Fruit fly (Drosophila melanogaster): ENCODE data around the gene CG32579.
A peak's percentile ranks its signal among the peaks of the same experiment; 100 is the strongest.

The CG32579 gene

DNA sequence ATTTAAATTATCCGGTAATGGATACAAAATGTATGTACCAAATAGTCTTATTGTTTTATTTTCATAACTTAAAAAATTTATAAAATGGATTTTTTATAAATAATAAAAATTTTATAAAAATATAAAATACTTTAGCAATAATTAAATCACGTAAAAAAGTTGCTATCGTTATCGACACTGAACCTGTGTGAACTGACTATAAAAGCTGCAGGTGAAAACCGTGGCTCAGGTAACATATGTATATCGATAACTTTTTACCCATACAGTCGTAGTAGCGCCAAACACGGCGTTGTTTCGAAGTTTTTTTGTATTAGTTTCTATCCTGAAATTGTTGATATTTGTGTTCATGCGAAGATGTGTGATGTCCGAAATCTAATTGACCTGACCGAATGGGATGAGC is 19.4 kb upstream of the CG32579 start, which contains the start of gene CG3679:
Gene CG3679, plus strand, starts transcription at position 235 of the 400 bp plus-strand sequence.
- TF ChIP-seq CG14711 (tag; optimal IDR thresholded peaks at IDR 0.05) (peak; percentile 5), pad (GFP tag; optimal IDR thresholded peaks at IDR 0.05) (no peak), CG7045 (GFP tag; optimal IDR thresholded peaks at IDR 0.05) (no peak), CG12768 (GFP tag; optimal IDR thresholded peaks at IDR 0.05) (no peak)

DNA sequence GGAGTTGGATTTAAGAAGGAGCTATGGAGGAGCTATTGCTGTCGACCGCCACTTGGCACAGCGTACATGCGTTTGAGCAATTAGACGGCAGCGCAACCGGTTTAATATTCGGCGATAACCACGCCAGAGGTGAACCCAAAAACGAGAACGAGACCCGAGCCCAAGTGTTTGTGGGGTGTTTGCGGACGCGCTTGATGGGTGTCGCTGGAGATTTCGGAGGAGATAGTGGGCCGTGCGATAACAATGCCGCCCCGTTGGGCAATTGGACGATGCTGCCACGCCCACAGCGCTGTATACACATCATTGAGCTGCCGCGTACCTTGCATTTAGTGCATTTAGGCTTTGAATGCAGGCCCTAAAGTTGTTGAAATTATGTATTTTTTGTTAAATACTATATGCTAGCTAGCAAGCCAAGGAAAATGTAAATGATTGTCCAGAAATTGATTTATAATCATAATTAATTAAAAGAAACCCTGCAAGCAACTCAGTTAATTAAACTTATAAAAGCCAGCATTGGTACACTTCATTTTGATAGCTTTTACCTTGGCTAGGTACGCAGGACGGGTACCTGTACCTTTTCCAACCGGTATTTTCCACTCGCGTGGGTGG is 14.7 kb upstream of the CG32579 start, which contains the start of gene Had1:
Gene Had1, minus strand, starts transcription at position 358 of the 609 bp plus-strand sequence.
- TF ChIP-seq CG7101 (tag; optimal IDR thresholded peaks at IDR 0.05) (no peak), CG14711 (tag; optimal IDR thresholded peaks at IDR 0.05) (no peak), cnc (optimal IDR thresholded peaks at IDR 0.05) (no peak)

DNA sequence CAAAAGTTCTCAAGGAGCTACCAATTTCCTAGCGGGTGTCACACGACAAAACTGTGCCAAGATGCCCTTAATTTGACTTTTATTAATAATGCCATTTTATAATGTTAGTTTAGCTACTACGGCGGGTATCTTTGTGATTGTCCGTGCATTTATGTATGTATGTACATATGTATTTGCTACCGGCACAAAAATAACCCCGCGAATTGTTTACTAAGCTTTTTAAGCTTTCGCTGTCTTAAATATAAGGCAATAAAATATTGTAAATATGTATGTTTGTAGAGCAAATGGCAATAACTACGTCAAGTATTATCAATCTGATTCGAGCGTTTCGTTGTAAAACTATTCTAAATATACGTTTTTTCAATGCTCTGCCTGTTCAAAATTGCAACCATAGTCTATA is 14.1 kb upstream of the CG32579 start:
- TF ChIP-seq Mnt (GFP tag; optimal IDR thresholded peaks at IDR 0.05) (no peak), tj (GFP tag; optimal IDR thresholded peaks at IDR 0.05) (peak; percentile 47), cic (GFP tag; optimal IDR thresholded peaks at IDR 0.05) (peak; percentile 71), kay (GFP tag; ENCODE audit: borderline replicate concordance) (peak; percentile 87), bab1 (GFP tag; optimal IDR thresholded peaks at IDR 0.05) (no peak)

DNA sequence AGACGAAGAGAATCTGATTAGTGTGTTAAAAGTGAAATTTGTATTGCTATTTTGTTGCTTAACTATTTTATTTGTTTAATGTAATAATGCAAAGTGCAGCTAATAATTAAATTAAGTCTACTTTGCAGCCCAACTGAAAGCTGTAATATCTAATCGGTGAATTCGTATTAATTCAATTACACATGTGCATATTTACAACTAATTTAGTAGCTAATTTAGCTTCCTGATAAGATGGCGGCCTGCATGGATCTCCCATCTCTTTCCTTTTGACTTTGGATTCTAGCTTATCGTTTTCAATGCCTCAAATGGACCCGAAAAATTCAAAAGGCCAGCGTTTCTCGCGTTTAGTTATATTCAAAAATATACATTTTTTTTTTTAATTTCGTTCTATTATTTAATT is 13.3 kb upstream of the CG32579 start:
- TF ChIP-seq kay (GFP tag; ENCODE audit: borderline replicate concordance) (no peak), CG33017 (tag; optimal IDR thresholded peaks at IDR 0.05) (no peak), CG5204 (GFP tag; optimal IDR thresholded peaks at IDR 0.05) (no peak), bab1 (GFP tag; optimal IDR thresholded peaks at IDR 0.05) (no peak), toe (GFP tag; optimal IDR thresholded peaks at IDR 0.05) (no peak), pad (GFP tag; optimal IDR thresholded peaks at IDR 0.05) (no peak)

DNA sequence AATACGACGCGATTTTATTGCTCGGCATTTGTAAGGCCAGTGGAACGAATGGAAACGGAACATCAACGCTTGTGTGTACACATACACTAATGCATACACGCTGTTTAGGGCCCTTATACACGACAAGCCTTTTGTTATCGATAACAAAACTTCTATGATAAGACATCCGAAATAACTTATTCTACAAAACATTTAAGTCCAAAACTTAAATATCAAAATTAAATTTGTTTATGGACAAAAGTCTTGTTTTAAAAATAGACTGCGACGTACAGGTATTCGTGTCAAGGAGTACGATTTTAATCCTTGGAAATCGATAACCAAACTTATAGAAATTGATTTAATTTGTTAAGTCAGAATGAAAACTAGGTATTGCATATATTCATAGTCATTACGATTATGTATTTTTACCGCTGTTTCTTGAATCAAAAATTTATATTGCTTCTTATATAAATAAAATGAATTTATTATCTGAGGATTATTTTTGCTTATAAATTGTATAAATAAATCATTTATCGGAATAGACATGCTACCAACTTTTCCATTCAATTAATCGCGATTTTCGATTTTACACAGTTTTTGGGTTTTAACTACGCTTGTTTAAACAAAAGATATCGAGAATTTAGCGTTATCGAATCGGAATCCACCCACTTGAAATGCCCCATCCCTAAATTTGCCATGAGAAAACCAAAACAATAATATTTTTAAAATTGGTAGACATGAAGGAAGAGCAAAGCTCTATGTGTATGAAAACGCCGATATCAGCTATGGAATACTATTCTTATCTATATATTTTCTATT is 9.8 kb upstream of the CG32579 start, which contains the start of the genes CG9915 and SWIP:
Gene CG9915, minus strand, starts transcription at position 61 of the 798 bp plus-strand sequence.
Gene SWIP, plus strand, starts transcription at position 632 of the 798 bp plus-strand sequence.
- TF ChIP-seq CG12768 (GFP tag; optimal IDR thresholded peaks at IDR 0.05) (no peak), kay (GFP tag; ENCODE audit: borderline replicate concordance) (peak; percentile 55), CG5204 (GFP tag; optimal IDR thresholded peaks at IDR 0.05) (no peak), Hr96 (GFP tag; optimal IDR thresholded peaks at IDR 0.05) (no peak), CG14711 (tag; optimal IDR thresholded peaks at IDR 0.05) (peak; percentile 14), pad (GFP tag; optimal IDR thresholded peaks at IDR 0.05) (peak; percentile 5), tj (GFP tag; optimal IDR thresholded peaks at IDR 0.05) (peak; percentile 31), toe (GFP tag; optimal IDR thresholded peaks at IDR 0.05) (no peak), CG11617 (GFP tag; optimal IDR thresholded peaks at IDR 0.05) (peak; percentile 43), CG7101 (tag; optimal IDR thresholded peaks at IDR 0.05) (peak; percentile 1), Crg-1 (GFP tag; optimal IDR thresholded peaks at IDR 0.05) (peak; percentile 4), bab1 (GFP tag; optimal IDR thresholded peaks at IDR 0.05) (peak; percentile 79)

dm6 chrX:16318858-16319557 is 4.1 kb upstream of the CG32579 start:
- TF ChIP-seq Mnt (GFP tag; optimal IDR thresholded peaks at IDR 0.05) (peak; percentile 94), CG12768 (GFP tag; optimal IDR thresholded peaks at IDR 0.05) (no peak), CG7045 (GFP tag; optimal IDR thresholded peaks at IDR 0.05) (no peak), pad (GFP tag; optimal IDR thresholded peaks at IDR 0.05) (peak; percentile 37), ovo (GFP tag; optimal IDR thresholded peaks at IDR 0.05) (peak; percentile 85), CG1620 (GFP tag; optimal IDR thresholded peaks at IDR 0.05) (no peak), CG7101 (tag; optimal IDR thresholded peaks at IDR 0.05) (peak; percentile 28), CG14711 (tag; optimal IDR thresholded peaks at IDR 0.05) (no peak), toe (GFP tag; optimal IDR thresholded peaks at IDR 0.05) (no peak), Clk (GFP tag; optimal IDR thresholded peaks at IDR 0.05) (no peak), Hr96 (GFP tag; optimal IDR thresholded peaks at IDR 0.05) (no peak), bab1 (GFP tag; optimal IDR thresholded peaks at IDR 0.05) (no peak), CG33017 (tag; optimal IDR thresholded peaks at IDR 0.05) (no peak), Crg-1 (GFP tag; optimal IDR thresholded peaks at IDR 0.05) (peak; percentile 27), CG11617 (GFP tag; optimal IDR thresholded peaks at IDR 0.05) (no peak), cic (GFP tag; optimal IDR thresholded peaks at IDR 0.05) (peak; percentile 78), cnc (optimal IDR thresholded peaks at IDR 0.05) (no peak), tj (GFP tag; optimal IDR thresholded peaks at IDR 0.05) (peak; percentile 65), kay (GFP tag; ENCODE audit: borderline replicate concordance) (no peak), CG5204 (GFP tag; optimal IDR thresholded peaks at IDR 0.05) (no peak)
